Fruit fly (Drosophila melanogaster) whole organism, embryonic: ENCODE measurements around the gene CG5641.
A peak's percentile ranks its signal among the peaks of the same experiment; 100 is the strongest.

ENCODE experiments used
- Atf-2 ChIP-seq: fragments of 200-800 bp; sonication (Bioruptor generic); optimal IDR thresholded peaks from 2 replicates; lab custom pipeline; 2016; ENCODE audit warnings: missing biosample characterization, missing genetic modification characterization
- CG10209 ChIP-seq: fragments of 200-800 bp; sonication (Bioruptor generic); optimal IDR thresholded peaks from 3 replicates; lab custom pipeline; 2017; ENCODE audit warnings: missing biosample characterization, mild to moderate bottlenecking, missing genetic modification characterization, missing genetic modification reagents
- CG10274 ChIP-seq: fragments of 200-800 bp; sonication (Bioruptor generic); optimal IDR thresholded peaks from 3 replicates; lab custom pipeline; 2017; ENCODE audit warnings: missing biosample characterization, mild to moderate bottlenecking, missing genetic modification characterization
- CG10321 ChIP-seq: fragments of 200-800 bp; sonication (Bioruptor generic); IDR thresholded peaks from 2 replicates; pipeline ENCODE4 v1.3.6; 2022; ENCODE audit warnings: missing biosample characterization, missing genetic modification characterization
- CG12104 ChIP-seq: fragments of 200-800 bp; sonication (Bioruptor generic); optimal IDR thresholded peaks from 3 replicates; lab custom pipeline; 2016; ENCODE audit warnings: missing biosample characterization, missing genetic modification characterization
- CG12769 ChIP-seq: fragments of 200-800 bp; sonication (Bioruptor generic); optimal IDR thresholded peaks from 2 replicates; lab custom pipeline; 2019; ENCODE audit warnings: missing biosample characterization, mild to moderate bottlenecking, missing genetic modification characterization, moderate library complexity
- CG13296 ChIP-seq: fragments of 200-800 bp; sonication (Bioruptor generic); optimal IDR thresholded peaks from 3 replicates; lab custom pipeline; 2018; ENCODE audit warnings: missing biosample characterization, mild to moderate bottlenecking, missing genetic modification characterization
- CG14441 ChIP-seq: fragments of 200-800 bp; sonication (Bioruptor generic); IDR thresholded peaks from 2 replicates; pipeline ENCODE4 v1.3.6; 2022; ENCODE audit warnings: missing biosample characterization, missing genetic modification characterization
- CG14667 ChIP-seq: fragments of 200-800 bp; sonication (Bioruptor generic); IDR thresholded peaks from 2 replicates; pipeline ENCODE4 v1.3.6; 2022; ENCODE audit warnings: missing biosample characterization, missing genetic modification characterization
- CG15011 ChIP-seq: fragments of 200-800 bp; sonication (Bioruptor generic); optimal IDR thresholded peaks from 3 replicates; lab custom pipeline; 2018; ENCODE audit warnings: missing biosample characterization, mild to moderate bottlenecking, missing genetic modification characterization
- CG16779 ChIP-seq: fragments of 200-800 bp; sonication (Bioruptor generic); IDR thresholded peaks from 2 replicates; pipeline ENCODE4 v1.3.6; 2022; ENCODE audit warnings: missing biosample characterization, missing genetic modification characterization
- CG2712 ChIP-seq: fragments of 200-800 bp; optimal IDR thresholded peaks from 3 replicates; lab custom pipeline; 2019; ENCODE audit warnings: missing biosample characterization, mild to moderate bottlenecking, missing genetic modification characterization, moderate library complexity
- CG3407 ChIP-seq: fragments of 200-800 bp; sonication (Bioruptor generic); optimal IDR thresholded peaks from 2 replicates; lab custom pipeline; 2018; ENCODE audit warnings: missing biosample characterization, mild to moderate bottlenecking, missing genetic modification characterization
- CG34422 ChIP-seq: fragments of 200-800 bp; sonication (Bioruptor generic); IDR thresholded peaks from 3 replicates; pipeline ENCODE4 v1.3.6; 2022; ENCODE audit warnings: missing biosample characterization, missing genetic modification characterization
- CG42726 ChIP-seq: fragments of 200-800 bp; sonication (Bioruptor generic); IDR thresholded peaks from 2 replicates; pipeline ENCODE4 v1.3.6; 2022; ENCODE audit warnings: missing biosample characterization, missing genetic modification characterization; ENCODE audit not compliant: partially characterized antibody
- CG4360 ChIP-seq: fragments of 200-800 bp; sonication (Bioruptor generic); IDR thresholded peaks from 2 replicates; pipeline ENCODE4 v1.3.6; 2022; ENCODE audit warnings: missing biosample characterization, missing genetic modification characterization
- CG5245 ChIP-seq: fragments of 200-800 bp; sonication (Bioruptor generic); optimal IDR thresholded peaks from 3 replicates; lab custom pipeline; 2016; ENCODE audit warnings: missing biosample characterization, missing genetic modification characterization
- CG6654 ChIP-seq: fragments of 200-800 bp; sonication (Bioruptor generic); optimal IDR thresholded peaks from 2 replicates; lab custom pipeline; 2017; ENCODE audit warnings: missing biosample characterization, mild to moderate bottlenecking, missing genetic modification characterization
- CG7963 ChIP-seq: fragments of 200-800 bp; sonication (Bioruptor generic); IDR thresholded peaks from 3 replicates; pipeline ENCODE4 v1.3.6; 2022; ENCODE audit warnings: missing biosample characterization, missing genetic modification characterization; ENCODE audit not compliant: partially characterized antibody
- CG8281 ChIP-seq: fragments of 200-800 bp; sonication (Bioruptor generic); optimal IDR thresholded peaks from 2 replicates; lab custom pipeline; 2018; ENCODE audit warnings: missing biosample characterization, mild to moderate bottlenecking, missing genetic modification characterization, moderate library complexity
- CTCF ChIP-seq: fragments of 200-800 bp; sonication (Bioruptor generic); optimal IDR thresholded peaks from 2 replicates; lab custom pipeline; 2017; ENCODE audit warnings: missing biosample characterization, mild to moderate bottlenecking, missing genetic modification characterization, moderate library complexity
- CoRest ChIP-seq: fragments of 200-800 bp; sonication (Bioruptor generic); optimal IDR thresholded peaks from 3 replicates; lab custom pipeline; 2018; ENCODE audit warnings: missing biosample characterization, mild to moderate bottlenecking, missing genetic modification characterization, moderate library complexity
- Ets65A ChIP-seq: fragments of 200-800 bp; sonication (Bioruptor generic); peaks from one replicate; lab custom pipeline; 2016; ENCODE audit warnings: missing biosample characterization, missing genetic modification characterization
- Fer3 ChIP-seq: fragments of 200-800 bp; sonication (Bioruptor generic); optimal IDR thresholded peaks from 2 replicates; lab custom pipeline; 2018; ENCODE audit warnings: missing biosample characterization, mild to moderate bottlenecking, missing genetic modification characterization, moderate library complexity
- HHEX ChIP-seq: fragments of 200-800 bp; sonication (Bioruptor generic); optimal IDR thresholded peaks from 3 replicates; lab custom pipeline; 2017; ENCODE audit warnings: missing biosample characterization, mild to moderate bottlenecking, missing genetic modification characterization, missing genetic modification reagents
- Hr3 ChIP-seq: fragments of 200-800 bp; sonication (Bioruptor generic); optimal IDR thresholded peaks from 3 replicates; lab custom pipeline; 2016; ENCODE audit warnings: missing biosample characterization, missing genetic modification characterization
- Lhr ChIP-seq: fragments of 200-800 bp; sonication (Bioruptor generic); optimal IDR thresholded peaks from 3 replicates; lab custom pipeline; 2017; ENCODE audit warnings: mild to moderate bottlenecking, missing biosample characterization, missing genetic modification reagents, missing genetic modification characterization
- MBD-R2 ChIP-seq: fragments of 200-800 bp; sonication (Bioruptor generic); IDR thresholded peaks from 2 replicates; pipeline ENCODE4 v1.3.6; 2022; ENCODE audit warnings: missing biosample characterization, missing genetic modification characterization
- Med ChIP-seq: fragments of 200-800 bp; sonication (Bioruptor generic); peaks from one replicate; lab custom pipeline; 2016; ENCODE audit warnings: missing biosample characterization, missing genetic modification characterization, mild to moderate bottlenecking, inconsistent platforms, moderate library complexity
- Oli ChIP-seq: fragments of 200-800 bp; sonication (Bioruptor generic); optimal IDR thresholded peaks from 2 replicates; lab custom pipeline; 2018; ENCODE audit warnings: missing biosample characterization, mild to moderate bottlenecking, missing genetic modification characterization, moderate library complexity
- Opbp ChIP-seq: fragments of 200-800 bp; sonication (Bioruptor generic); IDR thresholded peaks from 3 replicates; pipeline ENCODE4 v1.3.6; 2022; ENCODE audit warnings: missing biosample characterization, missing genetic modification characterization; ENCODE audit not compliant: partially characterized antibody
- Side ChIP-seq: fragments of 200-800 bp; sonication (Bioruptor generic); optimal IDR thresholded peaks from 2 replicates; lab custom pipeline; 2016; ENCODE audit warnings: missing biosample characterization, missing genetic modification characterization
- Trl ChIP-seq, 3 experiments: fragments of >200 bp in 2 of 3; fragments of 200-800 bp in 1 of 3; sonication (Bioruptor generic) in 1 of 3; optimal IDR thresholded peaks; 2 replicates in 1 of 3; 3 replicates in 2 of 3; lab custom pipeline; 2016 to 2017; ENCODE audit warnings: missing biosample characterization in 1 of 3, missing genetic modification characterization in 1 of 3
- Xrp1 ChIP-seq: fragments of 200-800 bp; sonication (Bioruptor generic); IDR thresholded peaks from 2 replicates; pipeline ENCODE4 v1.3.6; 2022; ENCODE audit warnings: missing biosample characterization, missing genetic modification characterization
- ash1 ChIP-seq: fragments of 200-800 bp; sonication (Bioruptor generic); optimal IDR thresholded peaks from 2 replicates; lab custom pipeline; 2018; ENCODE audit warnings: missing biosample characterization, mild to moderate bottlenecking, missing genetic modification characterization
- chif ChIP-seq, 2 experiments: fragments of 200-800 bp; sonication (Bioruptor generic); optimal IDR thresholded peaks; 3 replicates each; lab custom pipeline; 2016; ENCODE audit warnings: missing biosample characterization in 2 of 2, missing genetic modification characterization in 2 of 2
- da ChIP-seq: fragments of 200-800 bp; sonication (Bioruptor generic); optimal IDR thresholded peaks from 2 replicates; lab custom pipeline; 2016; ENCODE audit warnings: missing biosample characterization, missing genetic modification characterization
- dm ChIP-seq: fragments of 200-800 bp; sonication (Bioruptor generic); optimal IDR thresholded peaks from 3 replicates; lab custom pipeline; 2016; ENCODE audit warnings: missing biosample characterization, missing genetic modification characterization
- dysf ChIP-seq: fragments of 200-800 bp; sonication (Bioruptor generic); IDR thresholded peaks from 3 replicates; pipeline ENCODE4 v1.3.6; 2022; ENCODE audit warnings: missing biosample characterization, missing genetic modification characterization
- emc ChIP-seq: fragments of 200-800 bp; sonication (Bioruptor generic); optimal IDR thresholded peaks from 2 replicates; lab custom pipeline; 2016; ENCODE audit warnings: missing biosample characterization, missing genetic modification characterization
- en ChIP-seq: fragments of 200-800 bp; sonication (Bioruptor generic); optimal IDR thresholded peaks from 2 replicates; lab custom pipeline; 2016; ENCODE audit warnings: missing biosample characterization, missing genetic modification characterization
- eve ChIP-seq, 2 experiments: fragments of >200 bp; optimal IDR thresholded peaks; 2 replicates each; lab custom pipeline; 2017; ENCODE audit warnings: missing biosample characterization in 2 of 2, missing genetic modification characterization in 2 of 2
- fd3F ChIP-seq: fragments of 200-800 bp; sonication (Bioruptor generic); optimal IDR thresholded peaks from 2 replicates; lab custom pipeline; 2018; ENCODE audit warnings: missing biosample characterization, mild to moderate bottlenecking, missing genetic modification characterization, moderate library complexity
- fu2 ChIP-seq: fragments of 200-800 bp; sonication (Bioruptor generic); optimal IDR thresholded peaks from 2 replicates; lab custom pipeline; 2016; ENCODE audit warnings: missing biosample characterization, missing genetic modification characterization
- gro ChIP-seq: fragments of 200-800 bp; sonication (Bioruptor generic); optimal IDR thresholded peaks from 2 replicates; lab custom pipeline; 2016; ENCODE audit warnings: missing biosample characterization, missing genetic modification characterization
- mld ChIP-seq: fragments of 200-800 bp; sonication (Bioruptor generic); IDR thresholded peaks from 3 replicates; pipeline ENCODE4 v1.3.6; 2022; ENCODE audit warnings: missing biosample characterization, missing genetic modification characterization; ENCODE audit not compliant: partially characterized antibody
- nmo ChIP-seq: fragments of 200-800 bp; sonication (Bioruptor generic); optimal IDR thresholded peaks from 2 replicates; lab custom pipeline; 2018; ENCODE audit warnings: missing biosample characterization, mild to moderate bottlenecking, missing genetic modification characterization, moderate library complexity
- phol ChIP-seq: fragments of 200-800 bp; sonication (Bioruptor generic); optimal IDR thresholded peaks from 3 replicates; lab custom pipeline; 2018; ENCODE audit warnings: missing biosample characterization, mild to moderate bottlenecking, missing genetic modification characterization, moderate library complexity
- scrt ChIP-seq: fragments of 200-800 bp; sonication (Bioruptor generic); optimal IDR thresholded peaks from 2 replicates; lab custom pipeline; 2018; ENCODE audit warnings: missing biosample characterization, mild to moderate bottlenecking, missing genetic modification characterization, moderate library complexity
- sens ChIP-seq: fragments of 200-800 bp; sonication (Bioruptor generic); peaks from one replicate; lab custom pipeline; 2016; ENCODE audit warnings: missing biosample characterization, missing genetic modification characterization
- sr ChIP-seq: fragments of 200-800 bp; sonication (Bioruptor generic); IDR thresholded peaks from 3 replicates; pipeline ENCODE4 v1.3.6; 2022; ENCODE audit warnings: missing biosample characterization, missing genetic modification characterization
- stwl ChIP-seq: fragments of 200-800 bp; sonication (Bioruptor generic); optimal IDR thresholded peaks from 3 replicates; lab custom pipeline; 2018; ENCODE audit warnings: missing biosample characterization, mild to moderate bottlenecking, missing genetic modification characterization, moderate library complexity

The CG5641 gene

DNA sequence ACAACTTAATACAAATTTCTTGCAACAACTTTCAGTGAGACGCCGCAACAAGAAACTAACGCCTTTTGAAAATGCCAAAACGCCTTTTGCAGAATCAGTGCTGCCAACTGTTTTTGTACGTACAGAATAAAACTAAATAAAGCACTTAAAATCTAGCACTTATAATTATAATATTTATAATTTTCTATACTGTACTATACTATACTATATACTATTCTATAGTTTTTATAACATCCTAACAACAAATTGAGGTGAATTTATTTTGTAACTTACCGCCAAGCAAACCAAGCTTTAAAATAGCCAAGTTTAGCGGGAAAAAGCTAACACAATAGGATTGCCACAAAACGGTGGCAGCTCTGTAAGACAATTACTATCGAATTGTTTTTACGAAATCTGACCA, 4.7 kb upstream of the CG5641 start, which contains the start of the genes Aos1 and Srlp (continued):
- TF ChIP-seq CG6654 (GFP tag; lab: Kevin White, UChicago) (no peak), CG14667 (0 out of 2 replicates have a peak, but pooled peaks have one; percentile 20), fd3F (peak; percentile 42), CG14441 (GFP tag; lab: Robert Waterston, UW) (no peak), phol (tag; lab: Kevin White, UChicago) (peak; percentile 80), CG16779 (GFP tag; lab: Robert Waterston, UW) (no peak), sens (GFP tag; lab: Kevin White, UChicago) (peak; percentile 67), eve (GFP tag; optimal IDR thresholded peaks at IDR 0.05; lab: Kevin White, UChicago) (no peak), Trl (optimal IDR thresholded peaks at IDR 0.05; lab: Kevin White, UChicago) (no peak), Trl (GFP tag; optimal IDR thresholded peaks at IDR 0.05; lab: Kevin White, UChicago) (no peak), CG34422 (GFP tag; lab: Robert Waterston, UW) (no peak), dysf (no peak; the same call in 2 of the 3 replicates), CG10209 (peak; percentile 34), HHEX (GFP tag; lab: Kevin White, UChicago) (peak; percentile 17), mld (GFP tag; lab: Robert Waterston, UW) (no peak), CoRest (tag; lab: Kevin White, UChicago) (peak; percentile 83), dm (GFP tag; lab: Kevin White, UChicago) (no peak), ash1 (GFP tag; lab: Kevin White, UChicago) (no peak), CG15011 (no peak), CG3407 (GFP tag; lab: Kevin White, UChicago) (no peak), chif (GFP tag; optimal IDR thresholded peaks at IDR 0.05; lab: Kevin White, UChicago) (no peak), CG7963 (GFP tag; lab: Robert Waterston, UW) (no peak), stwl (peak; percentile 53), Fer3 (peak; percentile 54), Opbp (GFP tag; lab: Robert Waterston, UW) (no peak), Xrp1 (peak; percentile 31; the same call in 1 of the 2 replicates), CG13296 (GFP tag; lab: Kevin White, UChicago) (peak; percentile 54), CG42726 (GFP tag; lab: Robert Waterston, UW) (no peak), Side (GFP tag; lab: Kevin White, UChicago) (no peak), Med (peak; percentile 52)

DNA sequence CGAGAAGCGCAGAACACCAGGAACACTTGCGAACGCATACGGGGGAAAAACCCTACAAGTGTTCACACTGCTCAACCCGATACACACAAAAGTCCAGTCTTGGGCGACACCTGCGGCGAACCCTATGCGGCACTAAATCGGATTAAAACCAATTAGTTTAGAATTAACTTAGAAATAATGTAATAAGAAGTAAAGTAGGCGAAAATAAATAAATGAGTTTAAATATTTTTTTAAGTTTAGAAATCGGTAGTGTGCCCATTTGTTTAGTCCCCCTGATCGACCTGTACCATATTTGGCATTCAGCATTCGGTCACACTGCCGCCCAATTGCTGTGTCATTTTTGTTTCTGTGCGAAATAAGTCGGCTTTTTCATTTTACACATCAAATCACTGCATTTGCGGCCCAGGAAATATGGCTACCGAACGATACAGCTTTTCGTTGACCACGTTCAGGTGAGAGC, 2.0 kb upstream of the CG5641 start, which contains the start of gene Prosalpha2:
Gene Prosalpha2 (plus strand): TSS at position 292 of the 460 bp plus-strand sequence.
- no peak for TF ChIP-seq en (GFP tag; lab: Kevin White, UChicago)
- peak; percentile 9 for TF ChIP-seq CTCF (GFP tag; lab: Kevin White, UChicago)
- TF ChIP-seq scrt, result no peak
- TF ChIP-seq Oli (tag; lab: Kevin White, UChicago), result no peak
- TF ChIP-seq MBD-R2, result peak; percentile 82
- no peak for TF ChIP-seq Ets65A (GFP tag; lab: Kevin White, UChicago)
- TF ChIP-seq fu2, result no peak
- peak; percentile 26 for TF ChIP-seq Lhr (GFP tag; lab: Kevin White, UChicago)
- no peak for TF ChIP-seq CG8281 (tag; lab: Kevin White, UChicago)
- TF ChIP-seq CG10274 (GFP tag; lab: Kevin White, UChicago), result no peak
- no peak for TF ChIP-seq sr
- no peak for TF ChIP-seq CG5245
- TF ChIP-seq CG13296 (GFP tag; lab: Kevin White, UChicago), result no peak
- TF ChIP-seq Side (GFP tag; lab: Kevin White, UChicago), result no peak
- TF ChIP-seq Atf-2 (GFP tag; lab: Kevin White, UChicago), result no peak
- TF ChIP-seq Hr3, result no peak
- TF ChIP-seq CG4360 (GFP tag; lab: Robert Waterston, UW), result no peak
- no peak for TF ChIP-seq gro (GFP tag; lab: Kevin White, UChicago)
- no peak for TF ChIP-seq emc (GFP tag; lab: Kevin White, UChicago)
- TF ChIP-seq nmo (GFP tag; lab: Kevin White, UChicago), result peak; percentile 42
- TF ChIP-seq CG12104 (GFP tag; lab: Kevin White, UChicago), result no peak
- TF ChIP-seq da (GFP tag; lab: Kevin White, UChicago), result no peak
- peak; percentile 28 for TF ChIP-seq CG2712 (tag; lab: Kevin White, UChicago)
- no peak for TF ChIP-seq CG12769 (tag; lab: Kevin White, UChicago)
- TF ChIP-seq CG10321 (GFP tag; lab: Robert Waterston, UW), result no peak
- no peak for TF ChIP-seq fd3F
